Worm (Caenorhabditis elegans): ENCODE data around the gene F19B6.10.

DNA sequence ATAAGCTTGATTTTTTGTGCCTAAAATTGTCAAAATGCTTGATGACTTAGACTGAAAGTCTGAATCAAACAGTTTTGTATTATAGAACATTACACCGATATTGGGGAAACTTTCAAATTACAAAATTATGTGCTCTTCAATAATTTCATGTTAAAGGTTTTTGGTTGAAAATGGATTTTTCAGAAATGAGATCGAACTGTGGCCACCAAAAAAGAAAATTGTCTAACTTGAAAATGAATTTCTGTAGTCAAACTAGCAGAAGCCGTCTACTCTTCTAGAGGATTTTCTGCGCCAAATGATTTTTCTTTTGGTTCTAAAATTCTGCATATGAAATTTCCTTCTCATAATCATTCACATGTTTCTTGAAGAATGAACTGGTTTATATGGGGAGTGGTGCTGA is 3.9 kb downstream of the F19B6.10 start:
- TF ChIP-seq drap-1 (GFP tag; optimal IDR thresholded peaks at IDR 0.05), result no peak
- no peak for TF ChIP-seq lsy-2 (tag; optimal IDR thresholded peaks at IDR 0.05)
- no peak for TF ChIP-seq lin-13 (tag; optimal IDR thresholded peaks at IDR 0.05)
- TF ChIP-seq elt-3 (tag; optimal IDR thresholded peaks at IDR 0.05), result no peak
